Worm (Caenorhabditis elegans) whole organism, late embryonic: Measurements from ENCODE around the gene nhr-288.

Experiments used
- K02D7.2 ChIP-seq: sonication (generic microtip); optimal IDR thresholded peaks from 2 replicates; lab custom pipeline; 2017; ENCODE audit warnings: mild to moderate bottlenecking, missing genetic modification characterization, missing compliant biosample characterization
- dve-1 ChIP-seq: sonication (generic microtip); optimal IDR thresholded peaks from 2 replicates; lab custom pipeline; 2017; ENCODE audit warnings: antibody characterized with exemption, mild to moderate bottlenecking, missing genetic modification characterization, missing compliant biosample characterization
- fax-1 ChIP-seq: sonication (generic microtip); optimal IDR thresholded peaks from 2 replicates; lab custom pipeline; 2016; ENCODE audit warnings: missing genotype, missing genetic modification characterization, missing compliant biosample characterization
- madf-2 ChIP-seq: sonication (generic microtip); optimal IDR thresholded peaks from 2 replicates; lab custom pipeline; 2017; ENCODE audit warnings: missing genetic modification characterization, missing compliant biosample characterization
- nhr-11 ChIP-seq: fragments of 150-350 bp; optimal IDR thresholded peaks from 2 replicates; lab custom pipeline; 2014; ENCODE audit warnings: missing biosample characterization, missing genetic modification characterization
- rnt-1 ChIP-seq: sonication (generic microtip); optimal IDR thresholded peaks from 2 replicates; lab custom pipeline; 2016; ENCODE audit warnings: missing genetic modification characterization, missing compliant biosample characterization
- sdc-2 ChIP-seq: sonication (generic microtip); optimal IDR thresholded peaks from 2 replicates; lab custom pipeline; 2016; ENCODE audit warnings: missing genotype, missing genetic modification characterization, missing compliant biosample characterization
- tbx-2 ChIP-seq: sonication (generic microtip); optimal IDR thresholded peaks from 2 replicates; lab custom pipeline; 2016; ENCODE audit warnings: missing genetic modification characterization, missing compliant biosample characterization

DNA sequence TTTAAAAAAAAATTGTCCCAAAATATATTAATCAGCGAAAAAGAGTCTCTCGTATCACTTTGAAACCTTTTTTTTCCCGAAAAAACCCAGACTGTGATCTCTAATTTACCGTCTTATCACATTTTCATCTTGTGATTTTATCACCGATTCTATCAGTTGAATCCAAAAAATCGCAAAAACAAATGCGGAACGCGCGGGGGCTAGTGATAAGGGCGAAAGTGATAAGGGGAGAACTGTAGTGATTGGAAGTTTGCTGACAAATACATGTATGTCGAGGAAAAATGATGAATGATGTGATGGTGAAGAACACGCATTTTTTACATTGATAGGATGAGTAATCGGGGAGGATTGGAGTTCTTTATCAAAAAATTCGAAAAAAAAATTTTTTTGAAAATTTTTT, 36.4 kb downstream of the nhr-288 start:
- TF ChIP-seq fax-1 (no peak), dve-1 (tag; lab: Kevin White, UChicago) (no peak), sdc-2 (tag; lab: Kevin White, UChicago) (no peak), nhr-11 (tag; lab: Kevin White, UChicago) (no peak), tbx-2 (no peak), K02D7.2 (no peak), rnt-1 (no peak), madf-2 (no peak)
